Fruit fly (Drosophila melanogaster) whole organism, adult: ENCODE measurements around the gene CG1105.
A peak's percentile ranks its signal among the peaks of the same experiment; 100 is the strongest.

ENCODE experiments used
- CG11617 ChIP-seq: fragments of 200-800 bp; sonication (Bioruptor generic); optimal IDR thresholded peaks from 2 replicates; lab custom pipeline; 2017; ENCODE audit warnings: mild to moderate bottlenecking, missing biosample characterization, missing genetic modification reagents, missing genetic modification characterization
- CG12768 ChIP-seq: fragments of 200-800 bp; sonication (Bioruptor generic); optimal IDR thresholded peaks from 2 replicates; lab custom pipeline; 2017; ENCODE audit warnings: missing biosample characterization, missing genetic modification characterization, mild to moderate bottlenecking, moderate library complexity, missing genetic modification reagents
- CG14711 ChIP-seq: fragments of 200-800 bp; sonication (Bioruptor generic); optimal IDR thresholded peaks from 2 replicates; lab custom pipeline; 2018; ENCODE audit warnings: missing biosample characterization, mild to moderate bottlenecking, missing genetic modification characterization, moderate library complexity
- CG1620 ChIP-seq: fragments of 200-800 bp; sonication (Bioruptor generic); optimal IDR thresholded peaks from 2 replicates; lab custom pipeline; 2016; ENCODE audit warnings: missing biosample characterization, missing genetic modification characterization
- CG33017 ChIP-seq: fragments of 200-800 bp; sonication (Bioruptor generic); optimal IDR thresholded peaks from 2 replicates; lab custom pipeline; 2018; ENCODE audit warnings: missing biosample characterization, mild to moderate bottlenecking, missing genetic modification characterization, moderate library complexity
- CG5204 ChIP-seq: fragments of 200-800 bp; sonication (Bioruptor generic); optimal IDR thresholded peaks from 2 replicates; lab custom pipeline; 2016; ENCODE audit warnings: missing biosample characterization, missing genetic modification characterization
- CG7045 ChIP-seq: fragments of 200-800 bp; sonication (Bioruptor generic); optimal IDR thresholded peaks from 2 replicates; lab custom pipeline; 2017; ENCODE audit warnings: missing biosample characterization, mild to moderate bottlenecking, missing genetic modification characterization
- CG7101 ChIP-seq: fragments of 200-800 bp; sonication (Bioruptor generic); optimal IDR thresholded peaks from 2 replicates; lab custom pipeline; 2018; ENCODE audit warnings: missing biosample characterization, mild to moderate bottlenecking, missing genetic modification characterization, moderate library complexity
- Clk ChIP-seq: fragments of 200-800 bp; sonication (Bioruptor generic); optimal IDR thresholded peaks from 2 replicates; lab custom pipeline; 2017; ENCODE audit warnings: missing biosample characterization, missing genetic modification characterization
- Crg-1 ChIP-seq: fragments of 200-800 bp; sonication (Bioruptor generic); optimal IDR thresholded peaks from 2 replicates; lab custom pipeline; 2016; ENCODE audit warnings: missing biosample characterization, missing genetic modification characterization
- Hr96 ChIP-seq: fragments of 200-800 bp; sonication (Bioruptor generic); optimal IDR thresholded peaks from 2 replicates; lab custom pipeline; 2016; ENCODE audit warnings: missing biosample characterization, missing genetic modification characterization
- Mnt ChIP-seq: fragments of 200-800 bp; sonication (Bioruptor generic); optimal IDR thresholded peaks from 2 replicates; lab custom pipeline; 2016; ENCODE audit warnings: missing biosample characterization, mild to moderate bottlenecking, missing genetic modification characterization
- bab1 ChIP-seq: fragments of 200-800 bp; sonication (Bioruptor generic); optimal IDR thresholded peaks from 3 replicates; lab custom pipeline; 2019; ENCODE audit warnings: missing biosample characterization, mild to moderate bottlenecking, missing genetic modification characterization, moderate library complexity
- cic ChIP-seq: fragments of 200-800 bp; sonication (Bioruptor generic); optimal IDR thresholded peaks from 2 replicates; lab custom pipeline; 2017; ENCODE audit warnings: missing biosample characterization, mild to moderate bottlenecking, missing genetic modification characterization, moderate library complexity
- cnc ChIP-seq, 2 experiments: fragments of >200 bp; optimal IDR thresholded peaks; 2 replicates each; lab custom pipeline; 2017
- kay ChIP-seq: fragments of 200-800 bp; sonication (Bioruptor generic); peaks from one replicate; lab custom pipeline; 2016; ENCODE audit warnings: missing biosample characterization, missing genetic modification characterization, borderline replicate concordance
- ovo ChIP-seq: fragments of 200-800 bp; sonication (Bioruptor generic); optimal IDR thresholded peaks from 2 replicates; lab custom pipeline; 2016; ENCODE audit warnings: missing biosample characterization, missing genetic modification characterization
- pad ChIP-seq: fragments of 200-800 bp; sonication (Bioruptor generic); optimal IDR thresholded peaks from 3 replicates; lab custom pipeline; 2017; ENCODE audit warnings: missing biosample characterization, missing genetic modification characterization, mild to moderate bottlenecking, moderate library complexity, missing genetic modification reagents
- tj ChIP-seq: fragments of 200-800 bp; sonication (Bioruptor generic); optimal IDR thresholded peaks from 3 replicates; lab custom pipeline; 2017; ENCODE audit warnings: missing biosample characterization, mild to moderate bottlenecking, missing genetic modification characterization, moderate library complexity
- toe ChIP-seq: fragments of 200-800 bp; sonication (Bioruptor generic); optimal IDR thresholded peaks from 2 replicates; lab custom pipeline; 2016; ENCODE audit warnings: missing biosample characterization, missing genetic modification characterization

CG1105 gene

DNA sequence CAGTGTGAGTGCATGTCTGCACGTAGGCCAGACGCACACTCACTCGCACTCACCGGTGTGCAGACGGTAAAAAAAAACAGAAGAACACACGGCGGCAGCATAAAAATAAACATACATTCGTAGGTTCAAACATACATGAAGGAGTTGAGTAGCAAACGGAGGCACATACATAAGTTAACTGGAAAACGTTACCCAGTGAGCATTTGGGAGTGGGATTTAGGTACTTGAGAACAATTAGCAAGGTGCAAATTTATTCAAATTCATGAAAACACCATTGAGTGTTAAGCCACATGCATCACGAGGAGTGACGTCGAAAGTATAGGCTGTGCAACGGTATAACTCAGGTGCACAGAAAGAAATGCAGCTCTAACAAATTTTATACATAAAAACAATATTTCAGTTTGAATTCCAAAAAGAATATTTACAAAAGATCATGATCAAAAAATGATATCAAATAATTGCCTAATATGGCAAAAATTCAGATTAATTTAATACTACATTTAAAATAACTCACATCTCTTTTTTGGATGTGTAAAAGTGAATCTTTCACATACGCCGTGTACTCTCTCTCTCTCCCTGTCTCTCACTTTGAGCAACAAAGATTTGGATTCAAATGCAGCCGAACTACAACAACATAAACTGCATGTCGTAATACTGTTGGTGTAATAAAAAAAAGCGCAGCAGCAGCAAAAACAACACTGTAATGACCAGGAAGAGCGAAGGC lies 41.8 kb upstream of the CG1105 start:
- TF ChIP-seq pad (peak; percentile 77), Hr96 (GFP tag; lab: Kevin White, UChicago) (peak; percentile 73), toe (GFP tag; lab: Kevin White, UChicago) (peak; percentile 51), CG14711 (peak; percentile 91), CG12768 (peak; percentile 47), ovo (GFP tag; lab: Kevin White, UChicago) (peak; percentile 70), cic (GFP tag; lab: Kevin White, UChicago) (no peak), Crg-1 (GFP tag; lab: Kevin White, UChicago) (peak; percentile 44), CG7101 (tag; lab: Kevin White, UChicago) (peak; percentile 91), CG1620 (GFP tag; lab: Kevin White, UChicago) (peak; percentile 63), tj (GFP tag; lab: Kevin White, UChicago) (peak; percentile 84), Mnt (peak; percentile 2), CG7045 (GFP tag; lab: Kevin White, UChicago) (peak; percentile 84), CG11617 (GFP tag; lab: Kevin White, UChicago) (peak; percentile 74), CG33017 (peak; percentile 88), cnc (optimal IDR thresholded peaks at IDR 0.05; lab: Kevin White, UChicago) (no peak), kay (no peak), bab1 (GFP tag; lab: Kevin White, UChicago) (peak; percentile 91), CG5204 (GFP tag; lab: Kevin White, UChicago) (peak; percentile 73), Clk (GFP tag; lab: Kevin White, UChicago) (peak; percentile 57)

DNA sequence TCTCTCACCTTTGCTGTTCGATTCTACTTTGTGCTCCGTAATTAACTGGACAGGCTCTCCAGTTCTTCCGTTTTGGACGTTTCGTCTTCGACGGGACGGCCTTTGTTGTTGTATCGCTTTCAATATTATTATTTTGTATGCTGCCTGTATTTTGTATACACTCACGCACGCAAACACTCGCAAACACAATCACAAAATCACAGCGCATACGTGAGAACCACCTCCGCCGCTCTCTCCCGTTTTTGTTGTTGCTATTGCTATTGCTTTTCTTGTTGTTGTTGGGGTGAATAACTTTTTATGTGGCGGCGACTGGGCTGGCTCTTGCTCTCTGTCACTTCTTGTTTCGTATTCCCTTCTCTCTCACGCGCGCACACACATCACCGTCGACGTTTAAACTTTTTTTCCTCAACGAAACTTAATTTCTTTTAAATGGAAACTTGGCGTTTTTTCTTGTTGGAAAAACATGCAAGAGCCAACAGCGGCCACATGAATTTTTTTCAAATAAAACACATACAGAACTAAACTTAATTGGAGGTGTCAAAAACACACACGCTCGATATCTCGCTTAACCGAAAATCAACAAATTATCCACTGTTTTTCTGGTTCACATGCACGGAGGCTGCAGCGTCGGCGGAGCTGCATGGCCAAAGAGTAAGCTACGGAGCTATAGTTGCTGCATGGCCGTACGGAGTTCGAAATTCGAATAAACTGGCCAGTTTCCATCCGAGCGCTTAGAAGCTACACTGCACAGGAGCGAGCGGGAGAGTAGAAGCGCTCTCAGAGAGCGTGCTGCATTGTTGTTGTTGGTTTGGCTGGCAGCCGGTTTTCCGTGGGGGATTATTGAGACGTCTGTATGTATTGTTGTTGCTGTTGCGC lies 41.0 kb upstream of the CG1105 start:
- no peak for TF ChIP-seq CG7101 (tag; lab: Kevin White, UChicago)
- TF ChIP-seq CG11617 (GFP tag; lab: Kevin White, UChicago), result no peak
- no peak for TF ChIP-seq bab1 (GFP tag; lab: Kevin White, UChicago)
- TF ChIP-seq cic (GFP tag; lab: Kevin White, UChicago), result no peak
- peak; percentile 3 for TF ChIP-seq pad
- no peak for TF ChIP-seq CG14711
- TF ChIP-seq ovo (GFP tag; lab: Kevin White, UChicago), result no peak
- peak; percentile 38 for TF ChIP-seq kay

DNA sequence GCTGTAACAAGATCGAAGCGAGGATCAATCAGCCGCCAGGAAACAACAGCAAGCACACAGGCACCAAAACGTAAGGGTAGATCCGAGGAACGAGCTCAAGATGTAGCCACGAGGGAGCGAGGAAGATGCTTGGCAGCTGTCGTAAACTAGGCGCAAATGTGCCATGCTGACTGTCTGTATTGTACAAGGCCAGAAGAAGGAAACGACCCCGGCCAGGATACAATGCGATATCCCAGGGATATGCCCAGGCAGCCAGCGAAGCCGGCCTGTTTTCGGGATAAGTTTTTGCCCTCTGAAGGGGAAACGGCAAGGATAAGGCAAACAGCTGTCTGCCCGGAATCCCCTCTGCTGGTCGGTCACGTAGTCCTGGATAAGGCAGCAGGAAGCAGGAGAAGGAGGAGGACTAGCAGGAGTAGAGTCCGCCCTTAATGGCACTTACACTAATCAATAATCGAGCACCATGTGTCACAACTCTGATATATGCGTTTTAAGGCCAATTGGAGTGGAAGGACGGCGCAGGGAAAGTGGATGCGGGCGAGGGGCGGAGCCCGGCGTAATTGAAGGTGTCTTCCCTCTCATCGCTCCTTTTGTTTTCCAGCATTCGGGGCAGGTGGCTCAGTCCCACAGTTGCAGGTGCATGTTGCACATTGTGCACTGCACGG lies 38.7 kb upstream of the CG1105 start:
- TF ChIP-seq kay, result no peak
- TF ChIP-seq bab1 (GFP tag; lab: Kevin White, UChicago), result no peak
- no peak for TF ChIP-seq CG14711
- TF ChIP-seq tj (GFP tag; lab: Kevin White, UChicago), result no peak
- no peak for TF ChIP-seq toe (GFP tag; lab: Kevin White, UChicago)
- TF ChIP-seq CG1620 (GFP tag; lab: Kevin White, UChicago), result no peak
- no peak for TF ChIP-seq cnc (optimal IDR thresholded peaks at IDR 0.05; lab: Kevin White, UChicago)
- TF ChIP-seq pad, result no peak
- no peak for TF ChIP-seq CG33017
- TF ChIP-seq Clk (GFP tag; lab: Kevin White, UChicago), result no peak
- no peak for TF ChIP-seq CG7101 (tag; lab: Kevin White, UChicago)

DNA sequence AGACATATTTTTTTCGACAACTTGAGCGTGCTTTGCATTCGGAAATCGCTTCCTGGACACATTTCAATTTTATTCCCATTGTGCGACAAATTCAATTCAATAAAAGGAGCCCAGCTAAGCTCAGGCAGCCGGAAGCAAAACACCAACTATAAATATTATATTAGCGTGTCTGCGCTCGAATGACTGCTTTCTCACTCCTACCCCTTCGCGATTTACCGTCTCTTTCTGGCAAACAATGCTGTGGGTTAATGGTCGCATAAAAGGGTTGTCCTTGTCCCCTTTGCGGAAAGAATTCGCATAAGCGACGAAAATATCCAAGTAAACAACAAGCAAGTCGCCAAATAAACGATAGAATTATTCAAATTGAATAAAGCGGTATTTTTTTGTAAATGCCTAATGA lies 37.4 kb upstream of the CG1105 start:
- TF ChIP-seq CG11617 (GFP tag; lab: Kevin White, UChicago) (no peak), Clk (GFP tag; lab: Kevin White, UChicago) (no peak), cnc (optimal IDR thresholded peaks at IDR 0.05; lab: Kevin White, UChicago) (no peak), Crg-1 (GFP tag; lab: Kevin White, UChicago) (no peak), ovo (GFP tag; lab: Kevin White, UChicago) (no peak), toe (GFP tag; lab: Kevin White, UChicago) (no peak), CG1620 (GFP tag; lab: Kevin White, UChicago) (no peak), kay (no peak), Mnt (no peak), CG12768 (no peak), CG7045 (GFP tag; lab: Kevin White, UChicago) (no peak), CG5204 (GFP tag; lab: Kevin White, UChicago) (no peak), Hr96 (GFP tag; lab: Kevin White, UChicago) (no peak)

DNA sequence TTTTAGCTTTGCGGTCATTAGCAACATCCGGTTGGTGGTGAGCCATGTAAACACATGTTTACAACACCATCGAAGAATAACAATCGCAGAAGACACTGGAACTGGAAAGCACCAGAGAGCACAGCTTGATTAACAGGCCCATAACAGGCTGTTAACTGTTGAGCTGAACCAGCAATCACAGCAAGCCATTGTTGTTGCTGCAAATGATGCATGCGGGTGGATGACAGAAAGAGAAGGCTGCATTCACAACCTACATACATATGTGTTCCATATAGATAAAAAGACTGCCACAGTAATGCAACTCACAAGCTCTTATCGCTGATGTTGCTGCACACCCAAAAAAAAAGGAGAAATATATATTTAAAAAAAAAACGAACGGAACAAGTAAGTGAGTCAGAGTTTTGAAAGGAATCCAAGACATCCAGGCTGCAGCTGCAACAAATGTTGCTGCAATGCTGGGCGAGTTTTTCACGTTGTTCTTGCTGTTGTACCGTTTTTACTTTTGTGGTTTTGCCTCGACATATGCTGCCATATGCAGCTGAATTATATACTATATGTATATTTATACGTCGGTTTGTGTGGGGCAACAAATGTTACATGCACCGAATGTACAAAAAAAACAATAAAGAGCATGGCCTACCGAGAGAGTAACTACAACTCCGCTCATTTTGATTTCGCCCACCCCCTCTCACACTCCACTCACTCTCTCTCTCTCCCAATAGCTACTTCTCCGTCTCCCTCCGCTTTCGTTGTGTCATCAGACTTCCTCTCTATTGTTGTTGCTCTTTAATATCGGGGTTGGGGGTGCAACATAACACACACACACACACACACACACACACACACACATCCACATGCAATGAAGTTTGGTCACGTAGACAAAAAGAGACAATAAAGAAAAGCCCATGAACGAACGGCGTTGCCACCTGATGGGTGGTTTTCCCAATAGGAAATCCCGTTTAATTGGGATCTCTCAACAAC lies 36.2 kb upstream of the CG1105 start:
- TF ChIP-seq cic (GFP tag; lab: Kevin White, UChicago) (no peak), CG7045 (GFP tag; lab: Kevin White, UChicago) (no peak), tj (GFP tag; lab: Kevin White, UChicago) (peak; percentile 29)
